Worm (Caenorhabditis elegans): ENCODE results near the gene fbxb-81.

fbxb-81 gene

DNA sequence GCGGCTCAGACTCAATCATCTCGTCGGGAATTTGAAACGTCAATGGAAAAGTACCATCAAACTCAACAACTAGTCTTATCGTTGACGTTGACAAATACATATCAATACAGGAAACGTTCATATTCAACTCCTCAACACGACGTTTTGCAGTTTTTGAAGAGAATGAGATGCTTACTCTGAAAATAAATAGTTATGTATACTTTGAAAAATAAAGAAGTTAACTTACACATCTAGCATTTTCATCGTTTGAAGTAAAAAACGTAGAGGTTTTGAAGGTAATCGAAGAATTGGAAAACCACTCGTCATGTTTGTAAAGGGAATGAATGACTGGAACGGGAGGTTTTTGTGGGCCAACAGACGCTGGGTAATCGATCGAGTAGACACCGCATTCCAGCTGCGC lies at the start of gene fbxb-81:
TSS of gene fbxb-81 (minus strand) at position 314 of the 400 bp plus-strand sequence.
- TF ChIP-seq hlh-8 (tag; optimal IDR thresholded peaks at IDR 0.05) (no peak), fkh-10 (GFP tag; optimal IDR thresholded peaks at IDR 0.05) (no peak), Y22D7AL.16 (tag; optimal IDR thresholded peaks at IDR 0.05) (no peak), ceh-9 (tag; optimal IDR thresholded peaks at IDR 0.05) (no peak), mec-3 (tag; optimal IDR thresholded peaks at IDR 0.05; ENCODE audit: borderline replicate concordance) (no peak), fkh-6 (tag; optimal IDR thresholded peaks at IDR 0.05) (no peak), tbx-2 (tag; optimal IDR thresholded peaks at IDR 0.05) (no peak), pros-1 (tag; optimal IDR thresholded peaks at IDR 0.05) (no peak), unc-86 (tag; optimal IDR thresholded peaks at IDR 0.05) (no peak), unc-55 (GFP tag; optimal IDR thresholded peaks at IDR 0.05) (no peak), ceh-2 (tag; optimal IDR thresholded peaks at IDR 0.05) (no peak)

DNA sequence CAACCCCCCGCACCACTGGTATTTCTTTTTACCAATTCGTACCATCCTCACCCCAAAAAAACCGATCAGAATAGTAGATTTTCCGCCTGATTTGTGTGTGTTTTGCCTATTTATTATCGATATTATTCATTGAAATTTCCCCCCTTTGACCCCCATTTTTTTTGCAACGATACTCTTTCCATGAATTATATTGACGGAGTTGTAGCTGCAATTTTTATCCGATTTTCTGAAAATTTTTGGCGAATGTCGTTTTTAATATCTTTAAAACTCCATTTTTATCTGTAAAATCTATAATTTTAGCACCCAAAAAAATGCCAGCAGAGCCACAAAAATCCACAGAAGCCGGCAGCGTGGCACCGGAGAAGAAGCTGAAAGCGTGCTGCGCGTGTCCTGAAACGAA lies 49.7 kb upstream of the fbxb-81 start, which contains the start of gene cox-17:
TSS of gene cox-17 (plus strand) at position 301 of the 400 bp plus-strand sequence.
- TF ChIP-seq unc-42 (tag; optimal IDR thresholded peaks at IDR 0.05) (no peak), ceh-45 (GFP tag; IDR thresholded peaks at IDR 0.05) (no peak), ceh-9 (tag; optimal IDR thresholded peaks at IDR 0.05) (no peak)

DNA sequence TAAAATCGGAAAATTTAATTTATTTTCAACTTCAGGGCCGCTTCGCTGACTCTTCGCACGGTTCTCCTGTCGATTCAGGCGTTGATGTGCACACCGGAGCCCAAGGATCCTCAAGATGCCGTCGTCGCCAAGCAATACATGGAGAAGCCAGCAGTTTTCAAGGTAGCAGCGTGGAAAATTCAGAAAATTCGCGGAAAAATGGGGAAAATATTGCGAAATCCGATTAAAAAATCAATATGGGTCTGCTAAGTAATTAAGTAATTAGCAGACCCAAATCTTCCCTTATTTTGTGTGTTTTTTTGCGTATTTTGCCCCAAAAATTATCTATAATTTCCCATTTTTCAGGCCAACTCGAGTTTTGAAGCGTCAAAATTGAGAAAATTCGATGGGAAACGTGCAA lies 48.3 kb upstream of the fbxb-81 start:
- TF ChIP-seq elt-4 (tag; optimal IDR thresholded peaks at IDR 0.05) (no peak), rnt-1 (tag; optimal IDR thresholded peaks at IDR 0.05) (no peak), ceh-30 (tag; optimal IDR thresholded peaks at IDR 0.05) (no peak), elt-2 (tag; optimal IDR thresholded peaks at IDR 0.05) (no peak), hlh-30 (tag; optimal IDR thresholded peaks at IDR 0.05; ENCODE audit: insufficient read depth) (no peak)

DNA sequence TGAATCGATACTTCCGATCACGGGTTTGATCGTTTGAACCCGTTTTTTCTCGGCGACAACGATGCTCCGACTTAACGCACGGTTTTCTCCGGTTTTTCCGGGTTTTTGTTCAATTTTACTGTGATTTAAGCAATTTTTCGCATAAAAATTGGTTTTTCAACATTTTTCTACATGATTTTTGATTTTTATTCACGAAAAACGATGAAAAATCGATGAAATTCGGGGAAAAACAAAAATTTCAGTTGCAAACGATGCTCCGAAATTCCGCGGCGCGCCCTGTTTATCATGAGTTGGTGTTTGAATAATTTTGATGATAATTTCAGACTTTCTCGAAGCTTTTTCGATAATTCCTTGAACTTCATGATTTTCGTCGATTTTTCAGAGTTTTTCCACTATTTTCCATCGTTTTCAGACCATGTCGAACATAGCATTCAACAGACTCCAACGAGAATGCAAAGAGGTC lies 47.4 kb upstream of the fbxb-81 start, which contains the start of gene ubc-20:
TSS of gene ubc-20 (plus strand) at position 413 of the 463 bp plus-strand sequence.
- TF ChIP-seq ahr-1 (tag; optimal IDR thresholded peaks at IDR 0.05) (no peak), ceh-48 (tag; optimal IDR thresholded peaks at IDR 0.05) (peak; percentile 53)

DNA sequence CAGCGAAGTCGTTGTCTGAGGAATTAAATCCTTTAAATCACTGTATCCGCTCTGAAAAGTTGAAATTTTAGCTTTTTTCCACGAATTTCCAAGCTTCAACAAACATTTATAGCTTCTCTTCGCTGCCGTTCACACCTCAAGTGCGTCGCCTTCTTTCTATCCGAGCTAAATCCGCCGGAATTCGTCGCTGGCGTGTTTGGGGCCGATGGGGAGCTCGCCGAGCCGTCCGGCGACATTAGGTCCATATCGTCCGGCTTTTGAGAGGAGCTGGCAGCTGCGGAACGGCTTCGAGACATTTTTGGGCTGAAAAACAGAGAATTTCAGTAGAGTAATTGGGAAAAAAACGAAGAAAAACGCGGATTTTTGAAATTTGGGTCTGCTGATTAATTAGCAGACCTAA lies 46.8 kb upstream of the fbxb-81 start, which contains the start of gene mxl-2:
TSS of gene mxl-2 (minus strand) at position 303 of the 400 bp plus-strand sequence.
- TF ChIP-seq pros-1 (tag; optimal IDR thresholded peaks at IDR 0.05) (no peak), madf-2 (tag; optimal IDR thresholded peaks at IDR 0.05) (no peak), ceh-19 (GFP tag; optimal IDR thresholded peaks at IDR 0.05) (no peak), dve-1 (tag; optimal IDR thresholded peaks at IDR 0.05) (no peak), ceh-2 (tag; optimal IDR thresholded peaks at IDR 0.05) (no peak), ahr-1 (tag; optimal IDR thresholded peaks at IDR 0.05) (no peak), pag-3 (tag; optimal IDR thresholded peaks at IDR 0.05; ENCODE audit: borderline replicate concordance) (no peak), pha-2 (tag; optimal IDR thresholded peaks at IDR 0.05) (no peak)

DNA sequence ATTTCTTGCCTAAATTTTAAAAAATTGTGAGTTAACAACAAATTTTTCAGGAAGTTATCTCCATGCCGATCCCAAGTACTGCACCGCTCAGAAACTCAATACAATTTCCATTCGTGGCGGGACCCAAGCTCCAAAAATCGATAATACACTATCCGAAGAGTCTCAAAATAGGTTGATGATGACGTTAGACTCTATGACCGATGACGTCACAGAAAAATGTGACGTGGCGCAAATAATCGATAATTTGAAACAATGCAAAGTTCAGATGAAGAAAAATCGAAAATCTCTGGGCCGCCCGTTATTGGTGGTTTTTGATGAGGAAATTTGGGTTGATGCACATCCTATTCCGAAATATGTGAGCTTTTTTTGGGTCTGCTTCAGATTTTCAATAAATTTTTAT lies 43.3 kb upstream of the fbxb-81 start:
- TF ChIP-seq ahr-1 (tag; optimal IDR thresholded peaks at IDR 0.05): no peak
- no peak for TF ChIP-seq T23F11.4 (GFP tag; optimal IDR thresholded peaks at IDR 0.05)
- TF ChIP-seq dve-1 (tag; optimal IDR thresholded peaks at IDR 0.05): no peak
- TF ChIP-seq ceh-9 (tag; optimal IDR thresholded peaks at IDR 0.05): no peak
- TF ChIP-seq nhr-11 (tag; optimal IDR thresholded peaks at IDR 0.05): no peak
- TF ChIP-seq ceh-18 (tag; optimal IDR thresholded peaks at IDR 0.05): no peak
- no peak for TF ChIP-seq sdc-2 (tag; optimal IDR thresholded peaks at IDR 0.05)
- no peak for TF ChIP-seq lim-6 (tag; optimal IDR thresholded peaks at IDR 0.05)
- TF ChIP-seq K02D7.2 (tag; optimal IDR thresholded peaks at IDR 0.05): no peak
- TF ChIP-seq syd-9 (tag; optimal IDR thresholded peaks at IDR 0.05): no peak
- TF ChIP-seq ceh-19 (GFP tag; optimal IDR thresholded peaks at IDR 0.05): no peak
- no peak for TF ChIP-seq nhr-232 (tag; optimal IDR thresholded peaks at IDR 0.05)

Data from whole organism, late embryonic.